Fruit fly (Drosophila melanogaster) whole organism, adult: ENCODE data around the gene CG31805.

Experiments used
- CG11617 ChIP-seq: fragments of 200-800 bp; sonication (Bioruptor generic); optimal IDR thresholded peaks from 2 replicates; lab custom pipeline; 2017; ENCODE audit warnings: mild to moderate bottlenecking, missing biosample characterization, missing genetic modification reagents, missing genetic modification characterization
- CG12768 ChIP-seq: fragments of 200-800 bp; sonication (Bioruptor generic); optimal IDR thresholded peaks from 2 replicates; lab custom pipeline; 2017; ENCODE audit warnings: missing biosample characterization, missing genetic modification characterization, mild to moderate bottlenecking, moderate library complexity, missing genetic modification reagents
- CG14711 ChIP-seq: fragments of 200-800 bp; sonication (Bioruptor generic); optimal IDR thresholded peaks from 2 replicates; lab custom pipeline; 2018; ENCODE audit warnings: missing biosample characterization, mild to moderate bottlenecking, missing genetic modification characterization, moderate library complexity
- CG1620 ChIP-seq: fragments of 200-800 bp; sonication (Bioruptor generic); optimal IDR thresholded peaks from 2 replicates; lab custom pipeline; 2016; ENCODE audit warnings: missing biosample characterization, missing genetic modification characterization
- CG33017 ChIP-seq: fragments of 200-800 bp; sonication (Bioruptor generic); optimal IDR thresholded peaks from 2 replicates; lab custom pipeline; 2018; ENCODE audit warnings: missing biosample characterization, mild to moderate bottlenecking, missing genetic modification characterization, moderate library complexity
- CG5204 ChIP-seq: fragments of 200-800 bp; sonication (Bioruptor generic); optimal IDR thresholded peaks from 2 replicates; lab custom pipeline; 2016; ENCODE audit warnings: missing biosample characterization, missing genetic modification characterization
- CG7045 ChIP-seq: fragments of 200-800 bp; sonication (Bioruptor generic); optimal IDR thresholded peaks from 2 replicates; lab custom pipeline; 2017; ENCODE audit warnings: missing biosample characterization, mild to moderate bottlenecking, missing genetic modification characterization
- CG7101 ChIP-seq: fragments of 200-800 bp; sonication (Bioruptor generic); optimal IDR thresholded peaks from 2 replicates; lab custom pipeline; 2018; ENCODE audit warnings: missing biosample characterization, mild to moderate bottlenecking, missing genetic modification characterization, moderate library complexity
- Clk ChIP-seq: fragments of 200-800 bp; sonication (Bioruptor generic); optimal IDR thresholded peaks from 2 replicates; lab custom pipeline; 2017; ENCODE audit warnings: missing biosample characterization, missing genetic modification characterization
- Crg-1 ChIP-seq: fragments of 200-800 bp; sonication (Bioruptor generic); optimal IDR thresholded peaks from 2 replicates; lab custom pipeline; 2016; ENCODE audit warnings: missing biosample characterization, missing genetic modification characterization
- Hr96 ChIP-seq: fragments of 200-800 bp; sonication (Bioruptor generic); optimal IDR thresholded peaks from 2 replicates; lab custom pipeline; 2016; ENCODE audit warnings: missing biosample characterization, missing genetic modification characterization
- Mnt ChIP-seq: fragments of 200-800 bp; sonication (Bioruptor generic); optimal IDR thresholded peaks from 2 replicates; lab custom pipeline; 2016; ENCODE audit warnings: missing biosample characterization, mild to moderate bottlenecking, missing genetic modification characterization
- bab1 ChIP-seq: fragments of 200-800 bp; sonication (Bioruptor generic); optimal IDR thresholded peaks from 3 replicates; lab custom pipeline; 2019; ENCODE audit warnings: missing biosample characterization, mild to moderate bottlenecking, missing genetic modification characterization, moderate library complexity
- cic ChIP-seq: fragments of 200-800 bp; sonication (Bioruptor generic); optimal IDR thresholded peaks from 2 replicates; lab custom pipeline; 2017; ENCODE audit warnings: missing biosample characterization, mild to moderate bottlenecking, missing genetic modification characterization, moderate library complexity
- cnc ChIP-seq, 2 experiments: fragments of >200 bp; optimal IDR thresholded peaks; 2 replicates each; lab custom pipeline; 2017
- kay ChIP-seq: fragments of 200-800 bp; sonication (Bioruptor generic); peaks from one replicate; lab custom pipeline; 2016; ENCODE audit warnings: missing biosample characterization, missing genetic modification characterization, borderline replicate concordance
- ovo ChIP-seq: fragments of 200-800 bp; sonication (Bioruptor generic); optimal IDR thresholded peaks from 2 replicates; lab custom pipeline; 2016; ENCODE audit warnings: missing biosample characterization, missing genetic modification characterization
- pad ChIP-seq: fragments of 200-800 bp; sonication (Bioruptor generic); optimal IDR thresholded peaks from 3 replicates; lab custom pipeline; 2017; ENCODE audit warnings: missing biosample characterization, missing genetic modification characterization, mild to moderate bottlenecking, moderate library complexity, missing genetic modification reagents
- tj ChIP-seq: fragments of 200-800 bp; sonication (Bioruptor generic); optimal IDR thresholded peaks from 3 replicates; lab custom pipeline; 2017; ENCODE audit warnings: missing biosample characterization, mild to moderate bottlenecking, missing genetic modification characterization, moderate library complexity
- toe ChIP-seq: fragments of 200-800 bp; sonication (Bioruptor generic); optimal IDR thresholded peaks from 2 replicates; lab custom pipeline; 2016; ENCODE audit warnings: missing biosample characterization, missing genetic modification characterization

The CG31805 gene

DNA sequence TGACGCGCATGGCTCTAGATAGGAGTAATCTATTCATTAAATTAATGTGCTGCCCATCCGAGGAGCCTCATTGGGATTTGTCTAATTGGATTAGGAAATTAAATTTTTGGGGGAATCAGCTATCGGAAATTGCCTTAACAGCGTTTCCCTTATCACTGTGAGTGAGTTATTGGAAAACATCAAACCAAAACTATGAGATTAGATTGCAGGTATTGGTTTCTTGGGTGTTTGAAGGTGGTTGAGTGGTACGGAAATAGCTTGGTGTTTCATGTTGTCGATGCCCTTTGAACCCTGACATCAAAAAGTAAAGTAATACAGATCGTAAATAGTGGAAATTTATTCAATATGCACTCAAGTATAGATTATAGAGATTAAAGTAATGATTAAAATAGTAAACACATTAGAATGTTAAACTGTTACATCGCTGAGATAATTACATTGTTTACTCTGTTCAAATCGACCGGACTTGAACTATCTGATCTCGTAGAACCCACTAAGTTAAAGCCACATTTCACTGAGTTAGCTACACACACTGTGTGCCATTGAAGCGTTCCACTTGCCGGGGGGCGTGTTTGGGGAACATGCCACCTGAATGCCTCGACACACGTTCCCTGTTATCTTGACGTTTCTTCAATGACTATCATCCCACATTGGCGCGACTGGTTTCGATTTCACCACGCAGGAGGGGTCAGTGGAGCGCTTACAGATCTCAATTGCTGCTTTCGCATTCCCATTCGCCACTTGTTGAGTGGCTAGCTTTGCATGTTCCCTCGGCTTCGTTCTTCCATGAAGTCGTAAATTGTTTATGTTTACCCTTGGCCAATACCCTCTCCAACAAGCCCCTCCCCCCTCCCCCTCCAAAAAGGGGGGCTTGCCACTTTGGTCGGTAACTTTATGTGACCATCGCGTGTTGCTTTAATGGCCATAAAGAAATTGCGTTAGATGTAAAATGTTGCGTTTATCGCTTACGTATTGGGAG, 17.1 kb downstream of the CG31805 start:
- TF ChIP-seq kay (peak; percentile 14), CG5204 (GFP tag; lab: Kevin White, UChicago) (no peak)

DNA sequence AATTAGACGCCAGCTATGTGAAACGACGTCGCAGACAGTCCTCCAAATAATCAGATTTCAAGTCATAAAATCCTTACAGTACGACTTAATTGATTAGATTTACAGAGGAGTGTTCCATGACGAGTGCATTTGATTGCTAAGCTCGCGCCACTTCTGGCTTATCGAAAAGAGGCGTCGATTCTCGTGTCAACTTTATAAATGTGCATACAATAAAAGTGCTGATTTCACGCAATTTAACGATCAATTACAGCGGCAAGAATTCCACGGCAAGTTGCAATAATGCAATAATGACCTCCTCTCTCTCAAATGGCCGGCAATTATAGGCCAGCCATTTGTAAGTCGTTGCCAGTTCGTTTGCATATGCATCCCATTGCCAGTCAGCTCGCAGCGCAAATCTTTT, 17.9 kb downstream of the CG31805 start:
- TF ChIP-seq cic (GFP tag; lab: Kevin White, UChicago) (peak; percentile 25), CG12768 (GFP tag; lab: Kevin White, UChicago) (peak; percentile 10), bab1 (GFP tag; lab: Kevin White, UChicago) (no peak), Mnt (GFP tag; lab: Kevin White, UChicago) (peak; percentile 48), kay (peak; percentile 43), CG33017 (no peak), cnc (optimal IDR thresholded peaks at IDR 0.05; lab: Kevin White, UChicago) (peak; percentile 33 to 66), tj (GFP tag; lab: Kevin White, UChicago) (peak; percentile 87), Clk (no peak)

DNA sequence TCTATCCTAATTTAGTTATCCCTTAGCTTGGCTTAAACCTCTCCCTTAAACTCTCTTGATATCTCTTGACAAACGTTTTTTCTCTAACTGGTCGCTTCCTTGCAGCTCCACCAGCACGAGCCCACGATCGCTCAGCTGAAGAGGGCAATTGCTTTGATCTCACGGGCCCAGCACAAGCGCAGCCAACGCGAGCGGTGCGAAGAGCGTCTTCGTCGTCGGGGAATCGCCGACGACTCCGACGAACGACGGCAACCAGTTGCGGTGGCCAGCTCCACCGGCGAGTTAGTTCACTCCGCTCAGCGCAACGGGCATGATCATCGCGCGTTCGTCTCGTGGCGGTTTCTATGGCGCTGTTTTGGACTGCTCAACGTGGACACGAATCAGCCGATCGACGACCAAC, 19.3 kb downstream of the CG31805 start:
- TF ChIP-seq Crg-1 (GFP tag; lab: Kevin White, UChicago) (no peak), CG7101 (tag; lab: Kevin White, UChicago) (peak; percentile 36), Mnt (GFP tag; lab: Kevin White, UChicago) (peak; percentile 77), CG1620 (peak; percentile 43), cic (GFP tag; lab: Kevin White, UChicago) (peak; percentile 7), pad (GFP tag; lab: Kevin White, UChicago) (no peak), CG12768 (GFP tag; lab: Kevin White, UChicago) (peak; percentile 39), bab1 (GFP tag; lab: Kevin White, UChicago) (peak; percentile 10), Clk (no peak), tj (GFP tag; lab: Kevin White, UChicago) (peak; percentile 1)

DNA sequence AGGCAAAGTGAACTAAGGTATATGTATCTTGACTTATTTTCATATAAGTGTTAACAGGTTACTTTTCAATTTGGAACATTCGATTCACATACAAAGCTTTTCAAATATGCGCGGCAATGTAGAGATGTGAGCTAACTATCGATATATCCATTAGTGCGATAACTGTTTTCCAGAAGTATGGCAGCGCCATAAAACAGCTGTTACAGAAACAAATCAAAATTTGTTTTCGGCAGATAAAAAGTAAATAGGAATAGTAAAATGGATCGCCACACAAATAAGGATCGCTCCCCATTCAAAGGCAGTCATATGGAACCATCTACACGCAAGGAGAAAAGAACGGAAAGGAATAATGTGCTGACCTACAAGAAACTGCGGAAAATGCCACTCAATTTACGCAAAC, 21.0 kb downstream of the CG31805 start, which contains the start of the genes CG32832, CG31743 and CG34313:
Gene CG32832 (minus strand): TSS at position 3 of the 400 bp plus-strand sequence.
Gene CG31743 (plus strand): TSS at position 230 of the 400 bp plus-strand sequence.
Gene CG34313 (plus strand): TSS at position 230 of the 400 bp plus-strand sequence.
- TF ChIP-seq Crg-1 (GFP tag; lab: Kevin White, UChicago): no peak
- TF ChIP-seq CG12768 (GFP tag; lab: Kevin White, UChicago): no peak
- no peak for TF ChIP-seq Mnt (GFP tag; lab: Kevin White, UChicago)
- TF ChIP-seq Clk: no peak
- no peak for TF ChIP-seq cic (GFP tag; lab: Kevin White, UChicago)
- no peak for TF ChIP-seq ovo (GFP tag; lab: Kevin White, UChicago)
- no peak for TF ChIP-seq CG5204 (GFP tag; lab: Kevin White, UChicago)
- no peak for TF ChIP-seq Hr96 (GFP tag; lab: Kevin White, UChicago)
- TF ChIP-seq kay: no peak
- TF ChIP-seq toe (GFP tag; lab: Kevin White, UChicago): no peak
- no peak for TF ChIP-seq CG33017
- TF ChIP-seq cnc (optimal IDR thresholded peaks at IDR 0.05; lab: Kevin White, UChicago): no peak
- TF ChIP-seq pad (GFP tag; lab: Kevin White, UChicago): no peak
- TF ChIP-seq bab1 (GFP tag; lab: Kevin White, UChicago): no peak
- no peak for TF ChIP-seq CG1620
- no peak for TF ChIP-seq tj (GFP tag; lab: Kevin White, UChicago)
- TF ChIP-seq CG7045 (GFP tag; lab: Kevin White, UChicago): no peak
- TF ChIP-seq CG14711: no peak
- no peak for TF ChIP-seq CG7101 (tag; lab: Kevin White, UChicago)

DNA sequence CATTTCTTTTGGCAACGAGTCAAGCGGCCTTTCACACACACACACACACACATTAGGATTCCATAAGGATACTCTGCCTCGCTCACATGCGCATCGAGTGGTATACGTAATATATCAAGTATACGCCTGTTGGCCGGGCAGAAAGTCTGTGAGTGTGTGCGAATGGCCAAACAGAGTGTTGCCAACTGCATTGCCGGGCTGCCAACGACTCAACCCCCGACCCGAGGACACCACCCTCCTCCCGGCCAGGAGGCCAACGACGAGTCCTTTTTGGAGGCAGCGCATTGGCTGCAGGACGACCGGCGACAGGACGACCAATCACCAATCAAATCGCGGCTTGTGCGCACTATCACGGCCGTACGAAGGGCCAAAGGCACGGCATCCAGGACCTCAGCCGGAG, 22.6 kb downstream of the CG31805 start:
- TF ChIP-seq cic (GFP tag; lab: Kevin White, UChicago) (no peak), CG11617 (GFP tag; lab: Kevin White, UChicago) (no peak), Clk (no peak), CG12768 (GFP tag; lab: Kevin White, UChicago) (no peak), tj (GFP tag; lab: Kevin White, UChicago) (no peak), cnc (optimal IDR thresholded peaks at IDR 0.05; lab: Kevin White, UChicago) (no peak), CG7101 (tag; lab: Kevin White, UChicago) (no peak)

DNA sequence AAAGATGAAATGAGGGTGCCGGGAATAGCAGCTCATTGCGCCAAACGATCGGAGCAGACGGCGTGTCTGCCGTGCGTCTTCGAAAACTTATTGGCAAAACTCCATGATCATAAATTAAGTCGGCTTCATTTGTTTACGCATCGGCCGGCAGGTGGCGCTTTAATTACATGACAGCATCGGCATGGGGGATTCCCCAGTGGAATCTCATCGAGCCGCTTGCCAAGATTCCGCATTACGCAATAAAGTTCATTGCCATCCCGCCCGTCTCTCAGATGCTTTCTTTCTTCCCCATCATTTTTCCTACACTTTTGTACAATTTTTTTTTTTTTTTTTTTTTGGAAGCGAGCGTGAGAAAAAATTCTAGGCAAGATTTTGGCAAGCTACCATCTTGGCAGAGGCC, 23.7 kb downstream of the CG31805 start:
- TF ChIP-seq Crg-1 (GFP tag; lab: Kevin White, UChicago) (no peak), bab1 (GFP tag; lab: Kevin White, UChicago) (no peak), kay (no peak), CG7101 (tag; lab: Kevin White, UChicago) (no peak), CG5204 (GFP tag; lab: Kevin White, UChicago) (no peak), toe (GFP tag; lab: Kevin White, UChicago) (no peak), Clk (no peak), CG14711 (no peak)
